Worm (Caenorhabditis elegans) whole organism, L4 larva: Measurements from ENCODE around the gene tbx-35.

Experiments
- dmd-9 ChIP-seq: fragments of 200-800 bp; sonication (Bioruptor generic); IDR thresholded peaks from 2 replicates; pipeline ENCODE4 v1.3.6; 2022; ENCODE audit warnings: missing genetic modification reagents, missing genetic modification characterization, missing compliant biosample characterization
- dve-1 ChIP-seq: sonication (generic microtip); optimal IDR thresholded peaks from 2 replicates; lab custom pipeline; 2017; ENCODE audit warnings: antibody characterized with exemption, mild to moderate bottlenecking, missing genetic modification characterization, missing compliant biosample characterization; ENCODE audit not compliant: insufficient read depth
- jun-1 ChIP-seq: fragments of 150-350 bp; optimal IDR thresholded peaks from 2 replicates; lab custom pipeline; 2014; ENCODE audit warnings: missing biosample characterization, missing genetic modification reagents, missing genetic modification characterization
- lsy-2 ChIP-seq, 2 experiments: fragments of 150-350 bp in 1 of 2; sonication (generic microtip) in 1 of 2; optimal IDR thresholded peaks; 2 replicates each; lab custom pipeline; 2014 to 2017; ENCODE audit warnings: missing biosample characterization in 2 of 2, missing genetic modification characterization in 2 of 2
- nhr-11 ChIP-seq: fragments of 150-350 bp; optimal IDR thresholded peaks from 2 replicates; lab custom pipeline; 2014; ENCODE audit warnings: missing biosample characterization, missing genetic modification characterization
- skn-1 ChIP-seq: fragments of 150-350 bp; optimal IDR thresholded peaks from 2 replicates; lab custom pipeline; 2014; ENCODE audit warnings: missing biosample characterization, missing genetic modification characterization
- zag-1 ChIP-seq: fragments of 150-350 bp; optimal IDR thresholded peaks from 2 replicates; lab custom pipeline; 2014; ENCODE audit warnings: missing biosample characterization, missing genetic modification characterization
- ztf-11 ChIP-seq: fragments of 150-350 bp; optimal IDR thresholded peaks from 2 replicates; lab custom pipeline; 2014; ENCODE audit warnings: missing biosample characterization, missing genetic modification characterization

- TF ChIP-seq zag-1 (tag; lab: Kevin White, UChicago) = no peak
- TF ChIP-seq dve-1 = no peak
- TF ChIP-seq dmd-9 (GFP tag; lab: Robert Waterston, UW) = no peak
- TF ChIP-seq jun-1 (tag; lab: Kevin White, UChicago) = no peak
- TF ChIP-seq nhr-11 (tag; lab: Kevin White, UChicago) = no peak
- no peak for TF ChIP-seq skn-1
- no peak for TF ChIP-seq ztf-11 (tag; lab: Kevin White, UChicago)
- no peak for TF ChIP-seq lsy-2 (tag; optimal IDR thresholded peaks at IDR 0.05; lab: Kevin White, UChicago)
Observed at ce11 chrII:5537524-5537923, 12.3 kb upstream of the tbx-35 start, which contains the start of gene C17C3.11.
